Fruit fly (Drosophila melanogaster) whole organism, embryonic: ENCODE results near the gene h-cup.

Experiments used
- Antp ChIP-seq: fragments of 200-800 bp; sonication (Bioruptor generic); optimal IDR thresholded peaks from 3 replicates; lab custom pipeline; 2016; ENCODE audit warnings: missing biosample characterization, missing genetic modification characterization
- Atf-2 ChIP-seq: fragments of 200-800 bp; sonication (Bioruptor generic); optimal IDR thresholded peaks from 2 replicates; lab custom pipeline; 2016; ENCODE audit warnings: missing biosample characterization, missing genetic modification characterization
- CG1603 ChIP-seq: fragments of 200-800 bp; sonication (Bioruptor generic); optimal IDR thresholded peaks from 2 replicates; lab custom pipeline; 2019; ENCODE audit warnings: missing biosample characterization, mild to moderate bottlenecking, missing genetic modification characterization, moderate library complexity
- CG9437 ChIP-seq: fragments of 200-800 bp; sonication (Bioruptor generic); optimal IDR thresholded peaks from 2 replicates; lab custom pipeline; 2018; ENCODE audit warnings: missing biosample characterization, mild to moderate bottlenecking, missing genetic modification characterization
- Nf-YA ChIP-seq: fragments of 200-800 bp; sonication (Bioruptor generic); IDR thresholded peaks from 2 replicates; pipeline ENCODE4 v1.3.6; 2022; ENCODE audit warnings: missing biosample characterization, missing genetic modification characterization
- Optix ChIP-seq: fragments of 200-800 bp; sonication (Bioruptor generic); IDR thresholded peaks from 3 replicates; pipeline ENCODE4 v1.3.6; 2022; ENCODE audit warnings: missing biosample characterization, missing genetic modification characterization
- Spps ChIP-seq: fragments of 200-800 bp; sonication (Bioruptor generic); optimal IDR thresholded peaks from 2 replicates; lab custom pipeline; 2018; ENCODE audit warnings: missing biosample characterization, mild to moderate bottlenecking, missing genetic modification characterization
- cwo ChIP-seq: fragments of 200-800 bp; sonication (Bioruptor generic); optimal IDR thresholded peaks from 3 replicates; lab custom pipeline; 2017; ENCODE audit warnings: missing biosample characterization, missing genetic modification characterization, mild to moderate bottlenecking, moderate library complexity, missing genetic modification reagents
- gem ChIP-seq: fragments of 200-800 bp; sonication (Bioruptor generic); optimal IDR thresholded peaks from 2 replicates; lab custom pipeline; 2019; ENCODE audit warnings: missing biosample characterization, mild to moderate bottlenecking, missing genetic modification characterization, moderate library complexity
- pan ChIP-seq, 4 experiments: fragments of >200 bp in 3 of 4; fragments of 200-800 bp in 1 of 4; sonication (Bioruptor generic) in 1 of 4; optimal IDR thresholded peaks in 3 of 4; IDR thresholded peaks in 1 of 4; 2 replicates each; pipeline versions ENCODE4 v1.3.6 to Lab custom; 2017 to 2022; ENCODE audit warnings: missing biosample characterization in 2 of 4, missing genetic modification characterization in 2 of 4, mixed read lengths in 1 of 4
- wdn ChIP-seq: fragments of 200-800 bp; sonication (Bioruptor generic); IDR thresholded peaks from 2 replicates; pipeline ENCODE4 v1.3.6; 2022; ENCODE audit warnings: missing biosample characterization, missing genetic modification characterization

- TF ChIP-seq Spps (no peak), cwo (GFP tag; lab: Kevin White, UChicago) (no peak), wdn (GFP tag; lab: Robert Waterston, UW) (no peak), CG1603 (tag; lab: Kevin White, UChicago) (no peak), Optix (GFP tag; lab: Robert Waterston, UW) (no peak), Antp (no peak), Nf-YA (GFP tag; lab: Robert Waterston, UW) (no peak), gem (tag; lab: Kevin White, UChicago) (no peak), Atf-2 (no peak), pan (optimal IDR thresholded peaks at IDR 0.05; lab: Kevin White, UChicago) (no peak), pan (GFP tag; optimal IDR thresholded peaks at IDR 0.05 in 1 of 2, IDR thresholded peaks at IDR 0.05 in 1 of 2) (no peak), CG9437 (no peak)
Measured at dm6 chr3R:15369742-15370141, 13.0 kb downstream of the h-cup start, which contains the start of gene CG14868.
